Worm (Caenorhabditis elegans) whole organism, L2 larva: ENCODE measurements around the gene T10D4.7.

ENCODE experiments used
- ama-1 ChIP-seq: fragments of 150-350 bp; optimal IDR thresholded peaks from 2 replicates; lab custom pipeline; 2018; ENCODE audit warnings: inconsistent platforms
- elt-1 ChIP-seq: fragments of 150-350 bp; optimal IDR thresholded peaks from 2 replicates; lab custom pipeline; 2014; ENCODE audit warnings: missing biosample characterization, missing genetic modification characterization
- fos-1 ChIP-seq: fragments of 150-350 bp; optimal IDR thresholded peaks from 2 replicates; lab custom pipeline; 2014; ENCODE audit warnings: missing biosample characterization, missing genetic modification characterization
- lin-11 ChIP-seq: fragments of 150-350 bp; sonication (generic microtip); optimal IDR thresholded peaks from 2 replicates; lab custom pipeline; 2014; ENCODE audit warnings: missing biosample characterization, missing genetic modification characterization, inconsistent platforms, mixed read lengths
- lsy-2 ChIP-seq, 2 experiments: fragments of 150-350 bp in 1 of 2; sonication (generic microtip) in 1 of 2; optimal IDR thresholded peaks; 2 replicates each; lab custom pipeline; 2014 to 2017; ENCODE audit warnings: missing biosample characterization in 2 of 2, missing genetic modification characterization in 2 of 2
- nhr-10 ChIP-seq: sonication (generic microtip); optimal IDR thresholded peaks from 2 replicates; lab custom pipeline; 2017; ENCODE audit warnings: missing biosample characterization, missing genetic modification characterization
- nhr-12 ChIP-seq: fragments of 150-350 bp; optimal IDR thresholded peaks from 2 replicates; lab custom pipeline; 2014; ENCODE audit warnings: missing biosample characterization, missing genetic modification characterization
- nhr-25 ChIP-seq: fragments of 150-350 bp; sonication (generic microtip); optimal IDR thresholded peaks from 3 replicates; lab custom pipeline; 2014; ENCODE audit warnings: missing biosample characterization, missing genetic modification characterization
- unc-39 ChIP-seq: fragments of 150-350 bp; optimal IDR thresholded peaks from 2 replicates; lab custom pipeline; 2014; ENCODE audit warnings: missing biosample characterization, missing genetic modification characterization
- zag-1 ChIP-seq: fragments of 150-350 bp; optimal IDR thresholded peaks from 2 replicates; lab custom pipeline; 2014; ENCODE audit warnings: missing biosample characterization, missing genetic modification characterization
- ztf-11 ChIP-seq: sonication (generic microtip); optimal IDR thresholded peaks from 2 replicates; lab custom pipeline; 2017; ENCODE audit warnings: missing biosample characterization, missing genetic modification characterization

- no peak for TF ChIP-seq nhr-12 (tag; lab: Kevin White, UChicago)
- TF ChIP-seq elt-1 (tag; lab: Kevin White, UChicago): no peak
- TF ChIP-seq lsy-2 (tag; optimal IDR thresholded peaks at IDR 0.05; lab: Kevin White, UChicago): no peak
- TF ChIP-seq zag-1 (tag; lab: Kevin White, UChicago): no peak
- TF ChIP-seq ztf-11 (tag; lab: Kevin White, UChicago): no peak
- no peak for TF ChIP-seq unc-39 (tag; lab: Kevin White, UChicago)
- TF ChIP-seq ama-1: no peak
- no peak for TF ChIP-seq lin-11 (tag; lab: Kevin White, UChicago)
- TF ChIP-seq nhr-25: no peak
- TF ChIP-seq nhr-10 (tag; lab: Kevin White, UChicago): no peak
- TF ChIP-seq fos-1: no peak
These were observed 17.0 kb upstream of the T10D4.7 start, which contains the start of gene srg-24 for ce11 chrII:3100546-3100945.
